Worm (Caenorhabditis elegans) whole organism, L4/young adult: ENCODE data around the gene T05A7.13.

ENCODE experiments used
- W03F9.2 ChIP-seq: fragments of 150-350 bp; optimal IDR thresholded peaks from 2 replicates; lab custom pipeline; 2014; ENCODE audit warnings: missing biosample characterization, missing genetic modification characterization
- him-1 ChIP-seq: sonication (generic microtip); optimal IDR thresholded peaks from 2 replicates; lab custom pipeline; 2016; ENCODE audit warnings: missing genotype, missing genetic modification reagents, missing genetic modification characterization, missing compliant biosample characterization

DNA sequence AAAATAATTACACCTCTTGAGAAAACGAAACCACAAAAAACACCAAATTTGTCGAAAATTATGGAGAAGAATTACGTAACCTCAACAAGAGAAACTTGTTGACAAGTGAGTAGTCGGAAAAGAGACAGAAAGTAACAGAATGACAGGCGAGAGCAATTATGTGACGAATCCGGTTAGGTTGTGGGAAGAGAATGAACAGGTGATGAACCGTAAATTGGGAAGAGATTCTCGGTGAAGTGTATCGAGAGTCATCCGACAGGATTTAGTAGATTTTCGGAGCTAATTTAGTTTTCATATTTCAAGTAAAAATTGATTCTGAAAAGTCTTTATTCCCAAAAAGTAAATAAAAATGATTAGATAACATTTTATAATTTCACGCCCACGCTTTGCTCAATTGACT is 20.2 kb upstream of the T05A7.13 start, which contains the start of gene T05A7.7:
- TF ChIP-seq W03F9.2 (tag; lab: Kevin White, UChicago): no peak
- no peak for TF ChIP-seq him-1 (tag; lab: Kevin White, UChicago)
